Fruit fly (Drosophila melanogaster): ENCODE measurements around the gene CG3491.
"Not testable (repeated sequence)": the region's sequence is repeated elsewhere in the genome, so short reads cannot be mapped to it uniquely, and the experiment has no call there.

The CG3491 gene

dm6 chr2L:14924290-14924689 lies at the start of gene CG3491:
CG3491 (plus strand) TSS chr2L:14924590.
- no peak for TF ChIP-seq CG17801 (GFP tag; optimal IDR thresholded peaks at IDR 0.05; ENCODE audit: partially characterized antibody)

- no peak for TF ChIP-seq CG17801 (GFP tag; optimal IDR thresholded peaks at IDR 0.05; ENCODE audit: partially characterized antibody)
Observed at dm6 chr2L:14876233-14876632, 48.2 kb upstream of the CG3491 start, which contains the start of gene CG15278. CG15278 (minus strand) TSS chr2L:14876333.

dm6 chr2L:14881552-14881951 lies 42.8 kb upstream of the CG3491 start, which contains the start of gene ProtA:
ProtA (minus strand) TSS chr2L:14881652.
- not testable (repeated sequence) for TF ChIP-seq CG17801 (GFP tag; optimal IDR thresholded peaks at IDR 0.05; ENCODE audit: partially characterized antibody)

DNA sequence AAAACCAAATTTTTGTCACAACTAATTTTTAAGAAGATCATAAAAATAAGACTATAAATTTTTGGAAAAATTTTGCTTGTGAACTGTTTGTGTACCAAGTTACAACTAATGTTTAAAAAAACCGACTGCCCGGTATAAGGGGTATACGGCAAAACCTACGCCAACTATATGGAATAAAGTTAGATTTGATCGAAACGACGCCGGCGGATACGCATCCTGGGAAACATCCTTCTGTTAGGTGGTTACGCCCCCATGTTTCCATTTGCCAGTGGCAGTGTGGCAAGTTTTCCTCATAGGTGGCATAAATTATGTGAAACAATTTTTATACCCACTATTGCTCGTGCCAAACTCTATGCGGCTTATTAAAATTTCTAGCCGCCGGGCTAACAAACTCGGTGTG lies 40.8 kb upstream of the CG3491 start, which contains the start of gene ProtB:
TSS of gene ProtB (minus strand) at position 101 of the 400 bp plus-strand sequence.
- TF ChIP-seq CG17801 (GFP tag; optimal IDR thresholded peaks at IDR 0.05; ENCODE audit: partially characterized antibody), result not testable (repeated sequence)

dm6 chr2L:14887530-14887929 lies 36.9 kb upstream of the CG3491 start:
- TF ChIP-seq CG17801 (GFP tag; optimal IDR thresholded peaks at IDR 0.05; ENCODE audit: partially characterized antibody), result no peak

DNA sequence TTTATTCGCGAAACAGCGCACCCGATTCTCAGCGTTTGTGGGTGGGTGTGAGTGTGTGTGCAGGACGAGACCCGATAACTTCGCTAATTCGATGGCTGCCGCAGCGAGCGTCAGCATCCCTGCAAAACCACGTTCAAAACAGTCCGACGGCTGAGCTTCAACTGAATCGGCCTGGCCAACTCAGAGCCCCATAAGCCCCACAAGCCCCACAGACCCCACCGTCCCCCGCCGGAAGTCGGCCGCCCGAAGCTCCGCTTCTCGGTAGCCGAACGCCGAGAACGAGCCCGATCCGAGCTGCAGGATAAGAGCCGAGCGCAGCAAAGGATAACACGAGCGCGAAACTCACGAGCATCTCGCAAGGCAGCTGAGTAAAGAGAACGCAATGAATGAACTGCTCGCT lies 47.7 kb downstream of the CG3491 start, which contains the start of gene side-II:
TSS of gene side-II (minus strand) at position 168 of the 400 bp plus-strand sequence.
- TF ChIP-seq CG17801 (GFP tag; optimal IDR thresholded peaks at IDR 0.05; ENCODE audit: partially characterized antibody), result no peak

- no peak for TF ChIP-seq CG17801 (GFP tag; optimal IDR thresholded peaks at IDR 0.05; ENCODE audit: partially characterized antibody)
Observed at dm6 chr2L:14972836-14973235, 48.4 kb downstream of the CG3491 start.
